Fruit fly (Drosophila melanogaster): ENCODE data around the gene GlcAT-S.

GlcAT-S gene

dm6 chr2L:9569588-9570434 lies 46.5 kb upstream of the GlcAT-S start:
- TF ChIP-seq Hr96 (GFP tag; optimal IDR thresholded peaks at IDR 0.05): peak; percentile 78
- peak; percentile 89 for TF ChIP-seq kay (GFP tag; ENCODE audit: borderline replicate concordance)
- peak; percentile 84 for TF ChIP-seq ovo (GFP tag; optimal IDR thresholded peaks at IDR 0.05)
- TF ChIP-seq CG11617 (GFP tag; optimal IDR thresholded peaks at IDR 0.05): peak; percentile 97
- peak; percentile 65 for TF ChIP-seq toe (GFP tag; optimal IDR thresholded peaks at IDR 0.05)
- TF ChIP-seq CG5204 (GFP tag; optimal IDR thresholded peaks at IDR 0.05): peak; percentile 86
- TF ChIP-seq CG14711 (tag; optimal IDR thresholded peaks at IDR 0.05): peak; percentile 87
- TF ChIP-seq bab1 (GFP tag; optimal IDR thresholded peaks at IDR 0.05): peak; percentile 97
- peak; percentile 87 for TF ChIP-seq Crg-1 (GFP tag; optimal IDR thresholded peaks at IDR 0.05)
- TF ChIP-seq pad (GFP tag; optimal IDR thresholded peaks at IDR 0.05): peak; percentile 88
- peak; percentile 73 for TF ChIP-seq CG1620 (GFP tag; optimal IDR thresholded peaks at IDR 0.05)
- peak; percentile 91 for TF ChIP-seq CG7101 (tag; optimal IDR thresholded peaks at IDR 0.05)
- TF ChIP-seq Mnt (GFP tag; optimal IDR thresholded peaks at IDR 0.05): peak; percentile 98
- peak; percentile 93 for TF ChIP-seq CG33017 (tag; optimal IDR thresholded peaks at IDR 0.05)
- peak; percentile 91 for TF ChIP-seq tj (GFP tag; optimal IDR thresholded peaks at IDR 0.05)
- peak; percentile 92 for TF ChIP-seq CG12768 (GFP tag; optimal IDR thresholded peaks at IDR 0.05)
- TF ChIP-seq CG7045 (GFP tag; optimal IDR thresholded peaks at IDR 0.05): peak; percentile 93
- TF ChIP-seq cnc (optimal IDR thresholded peaks at IDR 0.05): no peak
- peak; percentile 96 for TF ChIP-seq cic (GFP tag; optimal IDR thresholded peaks at IDR 0.05)
- peak; percentile 81 for TF ChIP-seq Clk (GFP tag; optimal IDR thresholded peaks at IDR 0.05)

dm6 chr2L:9570673-9571193 lies 45.5 kb upstream of the GlcAT-S start:
- no peak for TF ChIP-seq Mnt (GFP tag; optimal IDR thresholded peaks at IDR 0.05)
- TF ChIP-seq CG5204 (GFP tag; optimal IDR thresholded peaks at IDR 0.05): no peak
- no peak for TF ChIP-seq Hr96 (GFP tag; optimal IDR thresholded peaks at IDR 0.05)
- TF ChIP-seq CG1620 (GFP tag; optimal IDR thresholded peaks at IDR 0.05): no peak
- no peak for TF ChIP-seq CG33017 (tag; optimal IDR thresholded peaks at IDR 0.05)
- TF ChIP-seq bab1 (GFP tag; optimal IDR thresholded peaks at IDR 0.05): peak; percentile 89
- TF ChIP-seq CG14711 (tag; optimal IDR thresholded peaks at IDR 0.05): peak; percentile 41
- TF ChIP-seq pad (GFP tag; optimal IDR thresholded peaks at IDR 0.05): no peak
- TF ChIP-seq Clk (GFP tag; optimal IDR thresholded peaks at IDR 0.05): peak; percentile 27
- TF ChIP-seq toe (GFP tag; optimal IDR thresholded peaks at IDR 0.05): no peak
- TF ChIP-seq Crg-1 (GFP tag; optimal IDR thresholded peaks at IDR 0.05): peak; percentile 64
- TF ChIP-seq cic (GFP tag; optimal IDR thresholded peaks at IDR 0.05): no peak
- TF ChIP-seq CG12768 (GFP tag; optimal IDR thresholded peaks at IDR 0.05): no peak
- peak; percentile 29 for TF ChIP-seq CG7045 (GFP tag; optimal IDR thresholded peaks at IDR 0.05)
- peak; percentile 90 for TF ChIP-seq kay (GFP tag; ENCODE audit: borderline replicate concordance)
- no peak for TF ChIP-seq cnc (optimal IDR thresholded peaks at IDR 0.05)
- TF ChIP-seq CG7101 (tag; optimal IDR thresholded peaks at IDR 0.05): peak; percentile 48
- TF ChIP-seq tj (GFP tag; optimal IDR thresholded peaks at IDR 0.05): peak; percentile 85
- peak; percentile 3 for TF ChIP-seq ovo (GFP tag; optimal IDR thresholded peaks at IDR 0.05)
- peak; percentile 8 for TF ChIP-seq CG11617 (GFP tag; optimal IDR thresholded peaks at IDR 0.05)

dm6 chr2L:9576269-9576933 lies 39.9 kb upstream of the GlcAT-S start, which contains the start of gene Mtpalpha:
Gene Mtpalpha (minus strand): TSS chr2L:9576769.
- peak; percentile 36 for TF ChIP-seq cic (GFP tag; optimal IDR thresholded peaks at IDR 0.05)
- TF ChIP-seq kay (GFP tag; ENCODE audit: borderline replicate concordance): peak; percentile 79
- TF ChIP-seq cnc (optimal IDR thresholded peaks at IDR 0.05): no peak
- TF ChIP-seq CG7045 (GFP tag; optimal IDR thresholded peaks at IDR 0.05): peak; percentile 75
- peak; percentile 7 for TF ChIP-seq CG7101 (tag; optimal IDR thresholded peaks at IDR 0.05)
- TF ChIP-seq CG12768 (GFP tag; optimal IDR thresholded peaks at IDR 0.05): peak; percentile 98
- peak; percentile 15 for TF ChIP-seq pad (GFP tag; optimal IDR thresholded peaks at IDR 0.05)
- peak; percentile 57 for TF ChIP-seq Crg-1 (GFP tag; optimal IDR thresholded peaks at IDR 0.05)
- TF ChIP-seq bab1 (GFP tag; optimal IDR thresholded peaks at IDR 0.05): peak; percentile 85
- peak; percentile 77 for TF ChIP-seq tj (GFP tag; optimal IDR thresholded peaks at IDR 0.05)
- peak; percentile 84 for TF ChIP-seq CG11617 (GFP tag; optimal IDR thresholded peaks at IDR 0.05)
- TF ChIP-seq CG1620 (GFP tag; optimal IDR thresholded peaks at IDR 0.05): peak; percentile 35
- peak; percentile 87 for TF ChIP-seq Hr96 (GFP tag; optimal IDR thresholded peaks at IDR 0.05)
- TF ChIP-seq CG33017 (tag; optimal IDR thresholded peaks at IDR 0.05): peak; percentile 37
- peak; percentile 85 for TF ChIP-seq toe (GFP tag; optimal IDR thresholded peaks at IDR 0.05)
- no peak for TF ChIP-seq CG14711 (tag; optimal IDR thresholded peaks at IDR 0.05)
- TF ChIP-seq Clk (GFP tag; optimal IDR thresholded peaks at IDR 0.05): peak; percentile 57
- peak; percentile 72 for TF ChIP-seq CG5204 (GFP tag; optimal IDR thresholded peaks at IDR 0.05)
- TF ChIP-seq ovo (GFP tag; optimal IDR thresholded peaks at IDR 0.05): peak; percentile 48
- peak; percentile 28 for TF ChIP-seq Mnt (GFP tag; optimal IDR thresholded peaks at IDR 0.05)

dm6 chr2L:9579538-9579937 lies 36.7 kb upstream of the GlcAT-S start, which contains the start of gene CG31709:
Gene CG31709 (minus strand): TSS chr2L:9579638.
- TF ChIP-seq CG11617 (GFP tag; optimal IDR thresholded peaks at IDR 0.05) (no peak), Mnt (GFP tag; optimal IDR thresholded peaks at IDR 0.05) (no peak), toe (GFP tag; optimal IDR thresholded peaks at IDR 0.05) (no peak), CG1620 (GFP tag; optimal IDR thresholded peaks at IDR 0.05) (no peak)

DNA sequence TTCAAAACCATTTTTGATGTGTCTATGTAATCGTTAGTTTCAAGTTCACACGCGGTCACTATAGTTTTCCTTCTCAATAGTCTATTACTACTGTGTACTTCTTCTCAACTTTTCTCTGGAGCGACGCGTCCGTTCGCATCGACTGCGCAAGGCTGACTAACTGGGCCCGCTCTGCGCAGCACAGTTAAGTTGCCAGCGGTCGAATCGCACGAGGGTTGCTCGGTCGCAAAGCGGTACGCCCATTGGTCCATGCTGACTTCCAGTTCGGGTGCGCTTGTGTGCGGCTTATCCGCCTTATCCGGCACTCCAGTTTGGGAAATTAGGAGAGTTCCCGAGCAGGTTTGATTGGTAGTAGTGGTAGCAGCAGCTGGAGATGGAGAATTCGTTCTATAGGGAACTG lies 34.7 kb upstream of the GlcAT-S start, which contains the start of gene gcm:
Gene gcm, minus strand, starts transcription at position 164 of the 400 bp plus-strand sequence.
- TF ChIP-seq cic (GFP tag; optimal IDR thresholded peaks at IDR 0.05) (no peak), CG12768 (GFP tag; optimal IDR thresholded peaks at IDR 0.05) (no peak), Crg-1 (GFP tag; optimal IDR thresholded peaks at IDR 0.05) (no peak), pad (GFP tag; optimal IDR thresholded peaks at IDR 0.05) (no peak), Mnt (GFP tag; optimal IDR thresholded peaks at IDR 0.05) (no peak), Clk (GFP tag; optimal IDR thresholded peaks at IDR 0.05) (no peak), toe (GFP tag; optimal IDR thresholded peaks at IDR 0.05) (no peak), CG33017 (tag; optimal IDR thresholded peaks at IDR 0.05) (no peak), Hr96 (GFP tag; optimal IDR thresholded peaks at IDR 0.05) (no peak), CG7101 (tag; optimal IDR thresholded peaks at IDR 0.05) (no peak), CG5204 (GFP tag; optimal IDR thresholded peaks at IDR 0.05) (no peak), CG7045 (GFP tag; optimal IDR thresholded peaks at IDR 0.05) (no peak), CG1620 (GFP tag; optimal IDR thresholded peaks at IDR 0.05) (no peak), bab1 (GFP tag; optimal IDR thresholded peaks at IDR 0.05) (no peak), tj (GFP tag; optimal IDR thresholded peaks at IDR 0.05) (no peak), CG11617 (GFP tag; optimal IDR thresholded peaks at IDR 0.05) (no peak), ovo (GFP tag; optimal IDR thresholded peaks at IDR 0.05) (no peak), kay (GFP tag; ENCODE audit: borderline replicate concordance) (no peak), cnc (optimal IDR thresholded peaks at IDR 0.05) (no peak)

Measured in whole organism, adult.